Fruit fly (Drosophila melanogaster) whole organism, prepupa: Measurements from ENCODE around the gene CG32073.

Experiments
- CG10631 ChIP-seq: fragments of 200-800 bp; sonication (Bioruptor generic); optimal IDR thresholded peaks from 2 replicates; lab custom pipeline; 2016; ENCODE audit warnings: missing biosample characterization, missing genetic modification characterization
- CG10669 ChIP-seq: fragments of 200-800 bp; sonication (Bioruptor generic); optimal IDR thresholded peaks from 3 replicates; lab custom pipeline; 2018; ENCODE audit warnings: missing biosample characterization, mild to moderate bottlenecking, missing genetic modification characterization, moderate library complexity
- CG11294 ChIP-seq: fragments of 200-800 bp; sonication (Bioruptor generic); IDR thresholded peaks from 2 replicates; pipeline ENCODE4 v1.3.6; 2022; ENCODE audit warnings: missing biosample characterization, missing genetic modification characterization
- CG15336 ChIP-seq: fragments of 200-800 bp; sonication (Bioruptor generic); IDR thresholded peaks from 2 replicates; pipeline ENCODE4 v1.3.6; 2022; ENCODE audit warnings: missing biosample characterization, missing genetic modification characterization
- CG1621 ChIP-seq: fragments of 200-800 bp; sonication (Bioruptor generic); optimal IDR thresholded peaks from 3 replicates; lab custom pipeline; 2018; ENCODE audit warnings: missing biosample characterization, mild to moderate bottlenecking, missing genetic modification characterization
- CG16779 ChIP-seq: fragments of 200-800 bp; sonication (Bioruptor generic); optimal IDR thresholded peaks from 3 replicates; lab custom pipeline; 2017; ENCODE audit warnings: missing biosample characterization, mild to moderate bottlenecking, missing genetic modification characterization
- CG3032 ChIP-seq: fragments of 200-800 bp; optimal IDR thresholded peaks from 2 replicates; lab custom pipeline; 2019; ENCODE audit warnings: missing biosample characterization, mild to moderate bottlenecking, missing genetic modification characterization, moderate library complexity
- CG31627 ChIP-seq: fragments of 200-800 bp; sonication (Bioruptor generic); optimal IDR thresholded peaks from 3 replicates; lab custom pipeline; 2016; ENCODE audit warnings: missing biosample characterization, missing genetic modification characterization
- CG34406 ChIP-seq: fragments of 200-800 bp; sonication (Bioruptor generic); optimal IDR thresholded peaks from 3 replicates; lab custom pipeline; 2016; ENCODE audit warnings: missing biosample characterization, missing genetic modification characterization
- CG4318 ChIP-seq: fragments of 200-800 bp; sonication (Bioruptor generic); optimal IDR thresholded peaks from 3 replicates; lab custom pipeline; 2017; ENCODE audit warnings: missing biosample characterization, mild to moderate bottlenecking, missing genetic modification characterization
- CG6163 ChIP-seq: fragments of 200-800 bp; sonication (Bioruptor generic); IDR thresholded peaks from 3 replicates; pipeline ENCODE4 v1.3.6; 2022; ENCODE audit warnings: missing biosample characterization, missing genetic modification characterization
- CG6792 ChIP-seq: fragments of 200-800 bp; sonication (Bioruptor generic); optimal IDR thresholded peaks from 3 replicates; lab custom pipeline; 2016; ENCODE audit warnings: missing biosample characterization, missing genetic modification characterization
- CG6808 ChIP-seq: fragments of 200-800 bp; sonication (Bioruptor generic); optimal IDR thresholded peaks from 3 replicates; lab custom pipeline; 2017; ENCODE audit warnings: missing biosample characterization, missing genetic modification characterization, mild to moderate bottlenecking, moderate library complexity, missing genetic modification reagents
- CG6854 ChIP-seq: fragments of 200-800 bp; sonication (Bioruptor generic); optimal IDR thresholded peaks from 2 replicates; lab custom pipeline; 2017; ENCODE audit warnings: missing biosample characterization, mild to moderate bottlenecking, missing genetic modification characterization
- CG7368 ChIP-seq: fragments of 200-800 bp; sonication (Bioruptor generic); optimal IDR thresholded peaks from 3 replicates; lab custom pipeline; 2016; ENCODE audit warnings: missing biosample characterization, missing genetic modification characterization
- CG8119 ChIP-seq: fragments of 200-800 bp; sonication (Bioruptor generic); IDR thresholded peaks from 3 replicates; pipeline ENCODE4 v1.3.6; 2022; ENCODE audit warnings: missing biosample characterization, missing genetic modification characterization
- CG8319 ChIP-seq: fragments of 200-800 bp; sonication (Bioruptor generic); optimal IDR thresholded peaks from 3 replicates; lab custom pipeline; 2016; ENCODE audit warnings: missing biosample characterization, missing genetic modification characterization
- CG8632 ChIP-seq: fragments of 200-800 bp; sonication (Bioruptor generic); optimal IDR thresholded peaks from 3 replicates; lab custom pipeline; 2016; ENCODE audit warnings: missing biosample characterization, missing genetic modification characterization
- CG9139 ChIP-seq: fragments of 200-800 bp; sonication (Bioruptor generic); optimal IDR thresholded peaks from 3 replicates; lab custom pipeline; 2017; ENCODE audit warnings: missing biosample characterization, mild to moderate bottlenecking, missing genetic modification characterization
- Eip75B ChIP-seq: fragments of 200-800 bp; sonication (Bioruptor generic); optimal IDR thresholded peaks from 3 replicates; lab custom pipeline; 2016; ENCODE audit warnings: missing biosample characterization, missing genetic modification characterization
- Eip78C ChIP-seq: fragments of 200-800 bp; sonication (Bioruptor generic); peaks from one replicate; lab custom pipeline; 2016; ENCODE audit warnings: missing biosample characterization, missing genetic modification characterization
- Ets96B ChIP-seq: fragments of 200-800 bp; optimal IDR thresholded peaks from 2 replicates; lab custom pipeline; 2019; ENCODE audit warnings: missing biosample characterization, mild to moderate bottlenecking, missing genetic modification characterization, moderate library complexity
- Gug ChIP-seq: fragments of 200-800 bp; sonication (Bioruptor generic); IDR thresholded peaks from 2 replicates; pipeline ENCODE4 v1.3.6; 2022; ENCODE audit warnings: missing biosample characterization, missing genetic modification characterization
- Hr39 ChIP-seq: fragments of 200-800 bp; sonication (Bioruptor generic); optimal IDR thresholded peaks from 2 replicates; lab custom pipeline; 2016; ENCODE audit warnings: missing biosample characterization, missing genetic modification characterization
- Hr4 ChIP-seq: fragments of 200-800 bp; sonication (Bioruptor generic); optimal IDR thresholded peaks from 3 replicates; lab custom pipeline; 2016; ENCODE audit warnings: missing biosample characterization, missing genetic modification characterization
- Lpt ChIP-seq: fragments of 200-800 bp; sonication (Bioruptor generic); optimal IDR thresholded peaks from 3 replicates; lab custom pipeline; 2016; ENCODE audit warnings: missing biosample characterization, missing genetic modification characterization
- OdsH ChIP-seq: fragments of 200-800 bp; sonication (Bioruptor generic); optimal IDR thresholded peaks from 3 replicates; lab custom pipeline; 2016; ENCODE audit warnings: missing biosample characterization, missing genetic modification characterization
- Smox ChIP-seq: fragments of 200-800 bp; sonication (Bioruptor generic); optimal IDR thresholded peaks from 3 replicates; lab custom pipeline; 2016; ENCODE audit warnings: missing biosample characterization, missing genetic modification characterization
- Sox102F ChIP-seq: fragments of 200-800 bp; sonication (Bioruptor generic); optimal IDR thresholded peaks from 2 replicates; lab custom pipeline; 2016; ENCODE audit warnings: missing biosample characterization, mild to moderate bottlenecking, missing genetic modification characterization
- Sox14 ChIP-seq: fragments of 200-800 bp; sonication (Bioruptor generic); optimal IDR thresholded peaks from 3 replicates; lab custom pipeline; 2016; ENCODE audit warnings: missing biosample characterization, missing genetic modification characterization
- Sox15 ChIP-seq: fragments of 200-800 bp; sonication (Bioruptor generic); optimal IDR thresholded peaks from 3 replicates; lab custom pipeline; 2016; ENCODE audit warnings: missing biosample characterization, missing genetic modification characterization
- achi ChIP-seq: fragments of 200-800 bp; sonication (Bioruptor generic); optimal IDR thresholded peaks from 3 replicates; lab custom pipeline; 2016; ENCODE audit warnings: missing biosample characterization, missing genetic modification characterization
- acj6 ChIP-seq: fragments of 200-800 bp; sonication (Bioruptor generic); optimal IDR thresholded peaks from 3 replicates; lab custom pipeline; 2016; ENCODE audit warnings: missing biosample characterization, missing genetic modification characterization
- cyc ChIP-seq: fragments of 200-800 bp; sonication (Bioruptor generic); optimal IDR thresholded peaks from 3 replicates; lab custom pipeline; 2016; ENCODE audit warnings: missing biosample characterization, missing genetic modification characterization
- dac ChIP-seq: fragments of 200-800 bp; sonication (Bioruptor generic); optimal IDR thresholded peaks from 2 replicates; lab custom pipeline; 2017; ENCODE audit warnings: missing biosample characterization, mild to moderate bottlenecking, missing genetic modification characterization
- dsx ChIP-seq: fragments of 200-800 bp; optimal IDR thresholded peaks from 3 replicates; lab custom pipeline; 2019; ENCODE audit warnings: missing biosample characterization, mild to moderate bottlenecking, missing genetic modification characterization, moderate library complexity; ENCODE audit not compliant: poor library complexity, severe bottlenecking
- eg ChIP-seq: fragments of 200-800 bp; sonication (Bioruptor generic); IDR thresholded peaks from 3 replicates; pipeline ENCODE4 v1.3.6; 2022; ENCODE audit warnings: missing biosample characterization, missing genetic modification characterization
- fd85E ChIP-seq: fragments of 200-800 bp; sonication (Bioruptor generic); optimal IDR thresholded peaks from 3 replicates; lab custom pipeline; 2016; ENCODE audit warnings: missing biosample characterization, missing genetic modification characterization
- fkh ChIP-seq: fragments of 200-800 bp; sonication (Bioruptor generic); optimal IDR thresholded peaks from 3 replicates; lab custom pipeline; 2017; ENCODE audit warnings: missing biosample characterization, mild to moderate bottlenecking, missing genetic modification characterization, moderate library complexity
- lz ChIP-seq: fragments of 200-800 bp; sonication (Bioruptor generic); optimal IDR thresholded peaks from 3 replicates; lab custom pipeline; 2016; ENCODE audit warnings: missing biosample characterization, missing genetic modification characterization
- net ChIP-seq: fragments of 200-800 bp; sonication (Bioruptor generic); optimal IDR thresholded peaks from 3 replicates; lab custom pipeline; 2016; ENCODE audit warnings: missing biosample characterization, missing genetic modification characterization
- pdm3 ChIP-seq: fragments of 200-800 bp; sonication (Bioruptor generic); optimal IDR thresholded peaks from 3 replicates; lab custom pipeline; 2016; ENCODE audit warnings: missing biosample characterization, missing genetic modification characterization
- salr ChIP-seq, 2 experiments: fragments of 200-800 bp; sonication (Bioruptor generic); optimal IDR thresholded peaks; 3 replicates each; lab custom pipeline; 2016 to 2018; ENCODE audit warnings: missing biosample characterization in 2 of 2, missing genetic modification characterization in 2 of 2, mild to moderate bottlenecking in 1 of 2
- spab ChIP-seq: fragments of 200-800 bp; sonication (Bioruptor generic); optimal IDR thresholded peaks from 2 replicates; lab custom pipeline; 2017; ENCODE audit warnings: missing biosample characterization, mild to moderate bottlenecking, missing genetic modification characterization, missing genetic modification reagents
- ss ChIP-seq, 2 experiments: fragments of 200-800 bp; sonication (Bioruptor generic); optimal IDR thresholded peaks; 2 replicates in 1 of 2; 3 replicates in 1 of 2; lab custom pipeline; 2017 to 2018; ENCODE audit warnings: mild to moderate bottlenecking in 2 of 2, missing biosample characterization in 2 of 2, missing genetic modification characterization in 2 of 2, moderate library complexity in 1 of 2
- svp ChIP-seq: fragments of 200-800 bp; sonication (Bioruptor generic); peaks from one replicate; lab custom pipeline; 2016; ENCODE audit warnings: missing biosample characterization, missing genetic modification characterization
- vri ChIP-seq: fragments of 200-800 bp; sonication (Bioruptor generic); optimal IDR thresholded peaks from 3 replicates; lab custom pipeline; 2016; ENCODE audit warnings: missing biosample characterization, mild to moderate bottlenecking, missing genetic modification characterization

The CG32073 gene

dm6 chr3L:11123088-11123487 is 15.7 kb upstream of the CG32073 start, which contains the start of the genes Ufd1 and NaPi-III (continued):
- TF ChIP-seq CG15336 (GFP tag; lab: Robert Waterston, UW) (0 out of 2 replicates have a peak, but pooled peaks have one; percentile 40), CG10669 (GFP tag; lab: Kevin White, UChicago) (no peak), Sox15 (no peak), Hr4 (GFP tag; lab: Kevin White, UChicago) (no peak), vri (GFP tag; lab: Kevin White, UChicago) (no peak), fkh (GFP tag; lab: Kevin White, UChicago) (peak; percentile 18), OdsH (GFP tag; lab: Kevin White, UChicago) (peak; percentile 12), Lpt (GFP tag; lab: Kevin White, UChicago) (no peak), CG8119 (peak; percentile 60; the same call in 2 of the 3 replicates), Sox14 (GFP tag; lab: Kevin White, UChicago) (peak; percentile 78), achi (no peak)

dm6 chr3L:11120419-11120958 is 13.1 kb upstream of the CG32073 start, which contains the start of the genes FoxK and mRpL2:
Gene FoxK (minus strand): TSS chr3L:11120783.
Gene mRpL2 (plus strand): TSS chr3L:11120847.
- TF ChIP-seq Eip75B (GFP tag; lab: Kevin White, UChicago): peak; percentile 57
- TF ChIP-seq CG6854 (GFP tag; lab: Kevin White, UChicago): peak; percentile 65
- TF ChIP-seq spab (GFP tag; lab: Kevin White, UChicago): peak; percentile 86
- TF ChIP-seq CG6792 (GFP tag; lab: Kevin White, UChicago): peak; percentile 37
- peak; percentile 54 to 90 for TF ChIP-seq salr (GFP tag; optimal IDR thresholded peaks at IDR 0.05; lab: Kevin White, UChicago)
- TF ChIP-seq cyc (GFP tag; lab: Kevin White, UChicago): no peak
- no peak for TF ChIP-seq acj6 (GFP tag; lab: Kevin White, UChicago)
- TF ChIP-seq Ets96B (tag; lab: Kevin White, UChicago): peak; percentile 80
- TF ChIP-seq CG4318 (GFP tag; lab: Kevin White, UChicago): peak; percentile 11
- TF ChIP-seq Sox15: no peak
- no peak for TF ChIP-seq lz (GFP tag; lab: Kevin White, UChicago)
- peak; percentile 47 for TF ChIP-seq CG10631 (GFP tag; lab: Kevin White, UChicago)
- peak; percentile 84 for TF ChIP-seq net
- TF ChIP-seq pdm3 (GFP tag; lab: Kevin White, UChicago): peak; percentile 71
- peak; percentile 90 for TF ChIP-seq Eip78C (GFP tag; lab: Kevin White, UChicago)
- TF ChIP-seq Sox102F (GFP tag; lab: Kevin White, UChicago): peak; percentile 66
- peak; percentile 91 for TF ChIP-seq Lpt (GFP tag; lab: Kevin White, UChicago)
- no peak for TF ChIP-seq CG11294
- peak; percentile 94 for TF ChIP-seq CG9139 (GFP tag; lab: Kevin White, UChicago)
- TF ChIP-seq achi: peak; percentile 66
- peak; percentile 62 for TF ChIP-seq Sox14 (GFP tag; lab: Kevin White, UChicago)
- TF ChIP-seq CG8319: peak; percentile 26
- peak; percentile 74 for TF ChIP-seq svp
- TF ChIP-seq CG6808 (GFP tag; lab: Kevin White, UChicago): peak; percentile 96
- 0 out of 2 replicates have a peak, but pooled peaks have one; percentile 9 for TF ChIP-seq Gug (GFP tag; lab: Robert Waterston, UW)
- peak; percentile 89 for TF ChIP-seq eg (GFP tag; lab: Robert Waterston, UW)
- peak; percentile 75 for TF ChIP-seq CG15336 (GFP tag; lab: Robert Waterston, UW)
- TF ChIP-seq CG31627: no peak
- TF ChIP-seq CG6163 (GFP tag; lab: Robert Waterston, UW): peak; percentile 83
- TF ChIP-seq CG7368 (GFP tag; lab: Kevin White, UChicago): peak; percentile 58
- TF ChIP-seq ss (GFP tag; optimal IDR thresholded peaks at IDR 0.05; lab: Kevin White, UChicago): peak; percentile 96 to 97
- peak; percentile 28 for TF ChIP-seq Smox (GFP tag; lab: Kevin White, UChicago)
- TF ChIP-seq CG16779 (tag; lab: Kevin White, UChicago): peak; percentile 90
- TF ChIP-seq CG3032 (tag; lab: Kevin White, UChicago): peak; percentile 77
- peak; percentile 43 for TF ChIP-seq OdsH (GFP tag; lab: Kevin White, UChicago)
- TF ChIP-seq CG8119: peak; percentile 92
- peak; percentile 77 for TF ChIP-seq dsx
- peak; percentile 12 for TF ChIP-seq Hr39
- peak; percentile 43 for TF ChIP-seq dac
- TF ChIP-seq CG34406: peak; percentile 51
- TF ChIP-seq vri (GFP tag; lab: Kevin White, UChicago): peak; percentile 85
- TF ChIP-seq fkh (GFP tag; lab: Kevin White, UChicago): no peak
- TF ChIP-seq fd85E (GFP tag; lab: Kevin White, UChicago): peak; percentile 42
- TF ChIP-seq CG8632 (GFP tag; lab: Kevin White, UChicago): peak; percentile 63
- TF ChIP-seq CG1621 (tag; lab: Kevin White, UChicago): peak; percentile 70
- peak; percentile 61 for TF ChIP-seq Hr4 (GFP tag; lab: Kevin White, UChicago)
